Worm (Caenorhabditis elegans) whole organism, L1 larva: ENCODE measurements around the gene rpb-8.

ENCODE experiments used
- Y116A8C.19 ChIP-seq: sonication (generic microtip); optimal IDR thresholded peaks from 2 replicates; lab custom pipeline; 2016; ENCODE audit warnings: missing compliant biosample characterization, missing genetic modification characterization, borderline replicate concordance
- ceh-63 ChIP-seq: fragments of 200-800 bp; sonication (Bioruptor generic); optimal IDR thresholded peaks from 2 replicates; lab custom pipeline; 2018; ENCODE audit warnings: mild to moderate bottlenecking, missing genetic modification characterization, missing compliant biosample characterization
- elt-3 ChIP-seq, 6 experiments: fragments of 150-350 bp in 1 of 6; sonication (generic microtip); optimal IDR thresholded peaks; 2 replicates each; lab custom pipeline; 2017 to 2018; ENCODE audit warnings: missing biosample characterization in 6 of 6, missing genetic modification characterization in 6 of 6, inconsistent platforms in 1 of 6
- ets-5 ChIP-seq: fragments of 200-800 bp; sonication (Bioruptor generic); IDR thresholded peaks from 2 replicates; pipeline ENCODE4 v1.3.6; 2022; ENCODE audit warnings: missing genetic modification characterization, missing compliant biosample characterization
- lsy-2 ChIP-seq, 2 experiments: fragments of 150-350 bp; optimal IDR thresholded peaks; 2 replicates each; lab custom pipeline; 2014; ENCODE audit warnings: missing biosample characterization in 2 of 2, missing genetic modification characterization in 2 of 2
- mep-1 ChIP-seq: fragments of 150-350 bp; optimal IDR thresholded peaks from 2 replicates; lab custom pipeline; 2014; ENCODE audit warnings: missing biosample characterization, missing genetic modification characterization
- nhr-12 ChIP-seq: sonication (generic microtip); optimal IDR thresholded peaks from 2 replicates; lab custom pipeline; 2017; ENCODE audit warnings: missing biosample characterization, missing genetic modification characterization
- nhr-77 ChIP-seq: fragments of 150-350 bp; optimal IDR thresholded peaks from 2 replicates; lab custom pipeline; 2014; ENCODE audit warnings: missing biosample characterization, missing genetic modification characterization
- nhr-85 ChIP-seq: sonication (generic microtip); peaks from one replicate; lab custom pipeline; 2016; ENCODE audit warnings: missing genetic modification characterization, inconsistent platforms, missing compliant biosample characterization
- snpc-4 ChIP-seq: fragments of 150-350 bp; optimal IDR thresholded peaks from 2 replicates; lab custom pipeline; 2014; ENCODE audit warnings: missing biosample characterization, missing genetic modification characterization
- snu-23 ChIP-seq: sonication (generic microtip); optimal IDR thresholded peaks from 2 replicates; lab custom pipeline; 2016; ENCODE audit warnings: missing genetic modification characterization, missing compliant biosample characterization
- unc-30 ChIP-seq: sonication (generic microtip); optimal IDR thresholded peaks from 2 replicates; lab custom pipeline; 2017; ENCODE audit warnings: missing biosample characterization, missing genetic modification characterization
- unc-86 ChIP-seq: sonication (generic microtip); optimal IDR thresholded peaks from 2 replicates; lab custom pipeline; 2016; ENCODE audit warnings: missing genetic modification characterization, missing compliant biosample characterization
- ztf-11 ChIP-seq, 2 experiments: sonication (generic microtip); optimal IDR thresholded peaks; 2 replicates each; lab custom pipeline; 2016 to 2017; ENCODE audit warnings: missing genetic modification characterization in 2 of 2, missing biosample characterization in 1 of 2, missing compliant biosample characterization in 1 of 2

DNA sequence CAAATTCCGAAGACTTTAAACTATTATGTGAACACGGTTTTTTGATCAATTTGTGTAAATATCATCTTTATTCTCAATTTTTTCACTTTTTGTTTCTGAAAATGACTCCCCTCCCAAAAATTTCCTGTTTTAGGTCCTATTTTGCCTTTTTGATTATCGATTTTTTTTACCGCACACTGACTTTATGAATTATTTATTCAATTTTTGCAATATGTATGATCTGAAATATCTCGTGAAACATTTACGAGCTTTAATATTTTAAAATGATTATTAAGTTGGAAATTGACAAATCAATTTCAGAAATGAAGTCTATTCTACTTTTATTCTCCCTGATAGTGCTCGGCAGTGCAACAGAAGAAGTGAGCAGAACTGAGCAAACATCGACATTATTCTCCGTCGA is 38.4 kb downstream of the rpb-8 start, which contains the start of gene C35D10.1:
- TF ChIP-seq snpc-4: no peak
- TF ChIP-seq mep-1 (tag; lab: Kevin White, UChicago): no peak
- TF ChIP-seq Y116A8C.19 (tag; lab: Kevin White, UChicago): no peak
- no peak for TF ChIP-seq nhr-85 (tag; lab: Kevin White, UChicago)
- no peak for TF ChIP-seq unc-86 (tag; lab: Kevin White, UChicago)
- no peak for TF ChIP-seq elt-3 (tag; optimal IDR thresholded peaks at IDR 0.05; lab: Kevin White, UChicago)
- no peak for TF ChIP-seq unc-30
- TF ChIP-seq nhr-12 (tag; lab: Kevin White, UChicago): no peak
- TF ChIP-seq nhr-77 (tag; lab: Kevin White, UChicago): no peak
- TF ChIP-seq ceh-63 (GFP tag; lab: Kevin White, UChicago): no peak
- no peak for TF ChIP-seq ets-5 (GFP tag; lab: Robert Waterston, UW)
- TF ChIP-seq ztf-11 (tag; optimal IDR thresholded peaks at IDR 0.05; lab: Kevin White, UChicago): no peak
- TF ChIP-seq snu-23 (GFP tag; lab: Kevin White, UChicago): no peak
- no peak for TF ChIP-seq lsy-2 (tag; optimal IDR thresholded peaks at IDR 0.05; lab: Kevin White, UChicago)
